Worm (Caenorhabditis elegans) whole organism, young adult: ENCODE measurements around the gene T26E4.3.

Source experiments
- B0019.2 ChIP-seq: fragments of 200-800 bp; sonication (Bioruptor generic); conservative IDR thresholded peaks from 2 replicates; pipeline ENCODE4 v1.3.6; 2022; ENCODE audit warnings: missing genetic modification reagents, missing genetic modification characterization, missing compliant biosample characterization
- B0261.1 ChIP-seq: sonication (generic microtip); optimal IDR thresholded peaks from 2 replicates; lab custom pipeline; 2016; ENCODE audit warnings: mild to moderate bottlenecking, missing genetic modification characterization, moderate library complexity, missing compliant biosample characterization
- B0336.3 ChIP-seq: fragments of 200-800 bp; sonication (Bioruptor generic); IDR thresholded peaks from 2 replicates; pipeline ENCODE4 v1.3.6; 2022; ENCODE audit warnings: missing genetic modification characterization, missing compliant biosample characterization
- C06A6.2 ChIP-seq: fragments of 200-800 bp; sonication (Bioruptor generic); conservative IDR thresholded peaks from 2 replicates; pipeline ENCODE4 v1.3.6; 2022; ENCODE audit warnings: missing genetic modification characterization, missing compliant biosample characterization
- C17E4.6 ChIP-seq: fragments of 200-800 bp; sonication (Bioruptor generic); IDR thresholded peaks from 2 replicates; pipeline ENCODE4 v1.3.6; 2022; ENCODE audit warnings: missing genetic modification reagents, missing genetic modification characterization, missing compliant biosample characterization
- D2030.7 ChIP-seq: fragments of 200-800 bp; sonication (Bioruptor generic); IDR thresholded peaks from 2 replicates; pipeline ENCODE4 v1.3.6; 2022; ENCODE audit warnings: missing genetic modification reagents, missing genetic modification characterization, missing compliant biosample characterization
- F10E7.11 ChIP-seq: sonication (generic microtip); optimal IDR thresholded peaks from 2 replicates; lab custom pipeline; 2017; ENCODE audit warnings: mild to moderate bottlenecking, missing genetic modification characterization, moderate library complexity, missing compliant biosample characterization
- F23B12.7 ChIP-seq: sonication (generic microtip); optimal IDR thresholded peaks from 2 replicates; lab custom pipeline; 2017; ENCODE audit warnings: missing genetic modification characterization, mild to moderate bottlenecking, missing compliant biosample characterization, antibody characterized with exemption, moderate library complexity; ENCODE audit not compliant: insufficient read depth
- F49E8.2 ChIP-seq: sonication (generic microtip); optimal IDR thresholded peaks from 3 replicates; lab custom pipeline; 2017; ENCODE audit warnings: missing genetic modification characterization, mild to moderate bottlenecking, missing compliant biosample characterization, antibody characterized with exemption, moderate library complexity; ENCODE audit not compliant: insufficient read depth
- F57A8.1 ChIP-seq: fragments of 200-800 bp; sonication (Bioruptor generic); optimal IDR thresholded peaks from 2 replicates; lab custom pipeline; 2018; ENCODE audit warnings: mild to moderate bottlenecking, missing genetic modification characterization, moderate library complexity, missing compliant biosample characterization
- K11D2.4 ChIP-seq: fragments of 200-800 bp; sonication (Bioruptor generic); IDR thresholded peaks from 2 replicates; pipeline ENCODE4 v1.3.6; 2022; ENCODE audit warnings: missing genetic modification reagents, missing genetic modification characterization, missing compliant biosample characterization
- K12H6.12 ChIP-seq: fragments of 200-800 bp; sonication (Bioruptor generic); optimal IDR thresholded peaks from 2 replicates; lab custom pipeline; 2018; ENCODE audit warnings: mild to moderate bottlenecking, missing genetic modification characterization, missing compliant biosample characterization
- T26A5.8 ChIP-seq: sonication (generic microtip); optimal IDR thresholded peaks from 2 replicates; lab custom pipeline; 2016; ENCODE audit warnings: missing genetic modification characterization, missing compliant biosample characterization
- Y56A3A.18 ChIP-seq: fragments of 200-800 bp; sonication (Bioruptor generic); IDR thresholded peaks from 2 replicates; pipeline ENCODE4 v1.3.6; 2022; ENCODE audit warnings: missing genetic modification reagents, missing genetic modification characterization, missing compliant biosample characterization
- akir-1 ChIP-seq: fragments of 200-800 bp; sonication (Bioruptor generic); optimal IDR thresholded peaks from 2 replicates; lab custom pipeline; 2018; ENCODE audit warnings: mild to moderate bottlenecking, missing genetic modification characterization, moderate library complexity, missing compliant biosample characterization
- ceh-27 ChIP-seq: fragments of 200-800 bp; sonication (Bioruptor generic); optimal IDR thresholded peaks from 2 replicates; lab custom pipeline; 2018; ENCODE audit warnings: mild to moderate bottlenecking, missing genetic modification characterization, moderate library complexity, missing compliant biosample characterization
- ceh-91 ChIP-seq: fragments of 200-800 bp; sonication (Bioruptor generic); IDR thresholded peaks from 2 replicates; pipeline ENCODE4 v1.3.6; 2022; ENCODE audit warnings: missing genetic modification reagents, missing genetic modification characterization, missing compliant biosample characterization
- chd-7 ChIP-seq: sonication (generic microtip); optimal IDR thresholded peaks from 2 replicates; lab custom pipeline; 2016; ENCODE audit warnings: mild to moderate bottlenecking, missing genetic modification characterization, moderate library complexity, missing compliant biosample characterization
- die-1 ChIP-seq: sonication (generic microtip); optimal IDR thresholded peaks from 2 replicates; lab custom pipeline; 2016; ENCODE audit warnings: missing genotype, mild to moderate bottlenecking, missing genetic modification characterization, missing compliant biosample characterization
- dpl-1 ChIP-seq: fragments of 150-350 bp; optimal IDR thresholded peaks from 2 replicates; lab custom pipeline; 2014; ENCODE audit warnings: missing biosample characterization, missing genetic modification reagents, missing genetic modification characterization
- egrh-3 ChIP-seq: fragments of 200-800 bp; sonication (Bioruptor generic); IDR thresholded peaks from 2 replicates; pipeline ENCODE4 v1.3.6; 2022; ENCODE audit warnings: missing genetic modification reagents, missing genetic modification characterization, missing compliant biosample characterization
- gei-17 ChIP-seq: fragments of 200-800 bp; sonication (Bioruptor generic); optimal IDR thresholded peaks from 2 replicates; lab custom pipeline; 2018; ENCODE audit warnings: mild to moderate bottlenecking, missing genetic modification characterization, missing compliant biosample characterization
- him-1 ChIP-seq: sonication (generic microtip); optimal IDR thresholded peaks from 2 replicates; lab custom pipeline; 2016; ENCODE audit warnings: missing genotype, missing genetic modification reagents, missing genetic modification characterization, missing compliant biosample characterization
- hsf-1 ChIP-seq: fragments of 200-800 bp; sonication (Bioruptor generic); IDR thresholded peaks from 2 replicates; pipeline ENCODE4 v1.3.6; 2022; ENCODE audit warnings: missing genetic modification reagents, missing genetic modification characterization, missing compliant biosample characterization
- let-526 ChIP-seq: fragments of 200-800 bp; sonication (Bioruptor generic); IDR thresholded peaks from 2 replicates; pipeline ENCODE4 v1.3.6; 2022; ENCODE audit warnings: missing genetic modification reagents, missing genetic modification characterization, missing compliant biosample characterization
- lin-35 ChIP-seq, 3 experiments: fragments of 150-350 bp in 2 of 3; sonication (generic microtip) in 1 of 3; optimal IDR thresholded peaks; 2 replicates each; lab custom pipeline; 2014 to 2018; ENCODE audit warnings: missing biosample characterization in 3 of 3, missing genetic modification characterization in 3 of 3, missing genetic modification reagents in 3 of 3
- lin-54 ChIP-seq: fragments of 200-800 bp; sonication (Bioruptor generic); optimal IDR thresholded peaks from 2 replicates; lab custom pipeline; 2018; ENCODE audit warnings: mild to moderate bottlenecking, missing genetic modification characterization, missing compliant biosample characterization
- lir-1 ChIP-seq: fragments of 200-800 bp; sonication (Bioruptor generic); conservative IDR thresholded peaks from 2 replicates; pipeline ENCODE4 v1.3.6; 2022; ENCODE audit warnings: missing genetic modification reagents, missing genetic modification characterization, missing compliant biosample characterization
- lsl-1 ChIP-seq: fragments of 200-800 bp; sonication (Bioruptor generic); optimal IDR thresholded peaks from 2 replicates; lab custom pipeline; 2018; ENCODE audit warnings: mild to moderate bottlenecking, missing genetic modification characterization, moderate library complexity, missing compliant biosample characterization
- madf-3 ChIP-seq: fragments of 200-800 bp; sonication (Bioruptor generic); IDR thresholded peaks from 2 replicates; pipeline ENCODE4 v1.3.6; 2022; ENCODE audit warnings: missing genetic modification reagents, missing genetic modification characterization, missing compliant biosample characterization
- mcd-1 ChIP-seq: fragments of 200-800 bp; sonication (Bioruptor generic); IDR thresholded peaks from 2 replicates; pipeline ENCODE4 v1.3.6; 2022; ENCODE audit warnings: missing genetic modification reagents, missing genetic modification characterization, missing compliant biosample characterization
- mes-4 ChIP-seq: sonication (generic microtip); optimal IDR thresholded peaks from 2 replicates; lab custom pipeline; 2016; ENCODE audit warnings: missing genotype, missing genetic modification characterization, missing compliant biosample characterization
- nhr-27 ChIP-seq: fragments of 200-800 bp; sonication (Bioruptor generic); optimal IDR thresholded peaks from 2 replicates; lab custom pipeline; 2018; ENCODE audit warnings: mild to moderate bottlenecking, missing genetic modification characterization, moderate library complexity, missing compliant biosample characterization
- nhr-80 ChIP-seq: sonication (generic microtip); optimal IDR thresholded peaks from 2 replicates; lab custom pipeline; 2016; ENCODE audit warnings: missing genetic modification characterization, missing compliant biosample characterization
- nhr-90 ChIP-seq: sonication (generic microtip); optimal IDR thresholded peaks from 2 replicates; lab custom pipeline; 2016; ENCODE audit warnings: missing genotype, mild to moderate bottlenecking, missing genetic modification characterization, missing compliant biosample characterization
- pha-4 ChIP-seq: fragments of 150-350 bp; sonication (generic microtip); optimal IDR thresholded peaks from 2 replicates; lab custom pipeline; 2014; ENCODE audit warnings: missing biosample characterization, missing genetic modification reagents, missing genetic modification characterization
- rcor-1 ChIP-seq: fragments of 200-800 bp; sonication (Bioruptor generic); IDR thresholded peaks from 2 replicates; pipeline ENCODE4 v1.3.6; 2022; ENCODE audit warnings: missing genetic modification reagents, missing genetic modification characterization, missing compliant biosample characterization
- rec-8 ChIP-seq, 2 experiments: sonication (generic microtip); optimal IDR thresholded peaks; 2 replicates each; lab custom pipeline; 2016; ENCODE audit warnings: mild to moderate bottlenecking in 2 of 2, missing genetic modification characterization in 2 of 2, missing genetic modification reagents in 2 of 2, missing genotype in 2 of 2, missing biosample characterization in 1 of 2, missing compliant biosample characterization in 1 of 2, moderate library complexity in 1 of 2
- repo-1 ChIP-seq: sonication (generic microtip); optimal IDR thresholded peaks from 2 replicates; lab custom pipeline; 2017; ENCODE audit warnings: mild to moderate bottlenecking, missing genetic modification characterization, missing compliant biosample characterization
- snpc-1.1 ChIP-seq: sonication (generic microtip); optimal IDR thresholded peaks from 2 replicates; lab custom pipeline; 2017; ENCODE audit warnings: missing genetic modification characterization, mild to moderate bottlenecking, missing compliant biosample characterization, antibody characterized with exemption, moderate library complexity, missing genotype, missing genetic modification reagents; ENCODE audit not compliant: insufficient read depth
- snpc-1.3 ChIP-seq: sonication (generic microtip); optimal IDR thresholded peaks from 2 replicates; lab custom pipeline; 2017; ENCODE audit warnings: missing genetic modification characterization, mild to moderate bottlenecking, missing compliant biosample characterization, antibody characterized with exemption, moderate library complexity, missing genotype, missing genetic modification reagents; ENCODE audit not compliant: insufficient read depth
- snpc-3.4 ChIP-seq: sonication (generic microtip); optimal IDR thresholded peaks from 2 replicates; lab custom pipeline; 2017; ENCODE audit warnings: missing genetic modification characterization, mild to moderate bottlenecking, missing compliant biosample characterization, antibody characterized with exemption, moderate library complexity, missing genotype, missing genetic modification reagents
- somi-1 ChIP-seq: fragments of 200-800 bp; sonication (Bioruptor generic); optimal IDR thresholded peaks from 2 replicates; lab custom pipeline; 2018; ENCODE audit warnings: mild to moderate bottlenecking, missing genetic modification characterization, missing compliant biosample characterization
- tbp1 ChIP-seq: fragments of 200-800 bp; sonication (Bioruptor generic); optimal IDR thresholded peaks from 2 replicates; lab custom pipeline; 2018; ENCODE audit warnings: mild to moderate bottlenecking, missing genetic modification characterization, missing compliant biosample characterization
- ztf-18 ChIP-seq: sonication (generic microtip); optimal IDR thresholded peaks from 2 replicates; lab custom pipeline; 2016; ENCODE audit warnings: missing genotype, mild to moderate bottlenecking, missing genetic modification characterization, missing compliant biosample characterization
- ztf-26 ChIP-seq: sonication (generic microtip); optimal IDR thresholded peaks from 2 replicates; lab custom pipeline; 2017; ENCODE audit warnings: missing genetic modification characterization, missing compliant biosample characterization
- ztf-6 ChIP-seq: fragments of 200-800 bp; sonication (Bioruptor generic); IDR thresholded peaks from 2 replicates; pipeline ENCODE4 v1.3.6; 2022; ENCODE audit warnings: missing genetic modification reagents, missing genetic modification characterization, missing compliant biosample characterization

Gene T26E4.3

ce11 chrV:15766122-15766594 lies 16.4 kb upstream of the T26E4.3 start, which contains the start of the genes haf-3 and F57A10.2 (continued):
- peak; percentile 65 for TF ChIP-seq him-1
- peak; percentile 83 for TF ChIP-seq D2030.7 (GFP tag; lab: Robert Waterston, UW)
- TF ChIP-seq C06A6.2 (GFP tag; lab: Robert Waterston, UW), result peak; percentile 75
- TF ChIP-seq mcd-1, result peak; percentile 92
- peak; percentile 99 for TF ChIP-seq lin-54
- peak; percentile 81 to 97 (median 92) for TF ChIP-seq lin-35 (GFP tag; optimal IDR thresholded peaks at IDR 0.05; lab: Kevin White, UChicago)
- TF ChIP-seq Y56A3A.18 (GFP tag; lab: Robert Waterston, UW), result peak; percentile 71
- TF ChIP-seq snpc-3.4, result peak; percentile 83
- TF ChIP-seq pha-4 (tag; lab: Kevin White, UChicago), result peak; percentile 86
- no peak for TF ChIP-seq rec-8 (tag; optimal IDR thresholded peaks at IDR 0.05; lab: Kevin White, UChicago)
- TF ChIP-seq mes-4, result no peak
- peak; percentile 86 for TF ChIP-seq B0336.3 (GFP tag; lab: Robert Waterston, UW)
- peak; percentile 71 for TF ChIP-seq lsl-1 (GFP tag; lab: Kevin White, UChicago)
- TF ChIP-seq gei-17, result peak; percentile 48
- TF ChIP-seq madf-3 (GFP tag; lab: Robert Waterston, UW), result peak; percentile 81; the same call in 1 of the 2 replicates
- peak; percentile 86 for TF ChIP-seq F23B12.7
- TF ChIP-seq ztf-6 (GFP tag; lab: Robert Waterston, UW), result no peak
- TF ChIP-seq F10E7.11 (tag; lab: Kevin White, UChicago), result no peak
- TF ChIP-seq nhr-90 (tag; lab: Kevin White, UChicago), result no peak
- TF ChIP-seq tbp1, result peak; percentile 72
- peak; percentile 71 for TF ChIP-seq snpc-1.3 (tag; lab: Kevin White, UChicago)
- TF ChIP-seq ceh-91 (GFP tag; lab: Robert Waterston, UW), result peak; percentile 67
- TF ChIP-seq nhr-27 (tag; lab: Kevin White, UChicago), result no peak
- peak; percentile 65; the same call in 1 of the 2 replicates for TF ChIP-seq lir-1 (GFP tag; lab: Robert Waterston, UW)
- TF ChIP-seq K12H6.12 (tag; lab: Kevin White, UChicago), result peak; percentile 60
- peak; percentile 38 for TF ChIP-seq chd-7 (tag; lab: Kevin White, UChicago)
- 0 out of 2 replicates have a peak, but pooled peaks have one; percentile 32 for TF ChIP-seq let-526 (GFP tag; lab: Robert Waterston, UW)
- TF ChIP-seq die-1, result no peak
- peak; percentile 90 for TF ChIP-seq rcor-1 (GFP tag; lab: Robert Waterston, UW)
- TF ChIP-seq snpc-1.1, result peak; percentile 46
- peak; percentile 82 for TF ChIP-seq hsf-1 (GFP tag; lab: Robert Waterston, UW)
- TF ChIP-seq B0019.2 (GFP tag; lab: Robert Waterston, UW), result no peak
- TF ChIP-seq B0261.1 (tag; lab: Kevin White, UChicago), result peak; percentile 34
- peak; percentile 31 for TF ChIP-seq somi-1 (GFP tag; lab: Kevin White, UChicago)
- peak; percentile 70 for TF ChIP-seq repo-1 (tag; lab: Kevin White, UChicago)
- no peak for TF ChIP-seq F57A8.1 (GFP tag; lab: Kevin White, UChicago)
- TF ChIP-seq nhr-80 (tag; lab: Kevin White, UChicago), result peak; percentile 28
- TF ChIP-seq ztf-26 (tag; lab: Kevin White, UChicago), result peak; percentile 51
- no peak for TF ChIP-seq C17E4.6 (GFP tag; lab: Robert Waterston, UW)
- peak; percentile 81 for TF ChIP-seq K11D2.4 (GFP tag; lab: Robert Waterston, UW)
- peak; percentile 97 for TF ChIP-seq dpl-1 (GFP tag; lab: Kevin White, UChicago)
- TF ChIP-seq F49E8.2 (tag; lab: Kevin White, UChicago), result peak; percentile 35
- no peak for TF ChIP-seq egrh-3 (GFP tag; lab: Robert Waterston, UW)
- TF ChIP-seq ceh-27 (GFP tag; lab: Kevin White, UChicago), result peak; percentile 65
- no peak for TF ChIP-seq T26A5.8 (tag; lab: Kevin White, UChicago)
- no peak for TF ChIP-seq akir-1
- peak; percentile 98 for TF ChIP-seq ztf-18 (tag; lab: Kevin White, UChicago)
